Worm (Caenorhabditis elegans) whole organism, L3 larva: Measurements from ENCODE around the gene T28A11.17.

Source experiments
- aly-2 ChIP-seq: fragments of 150-350 bp; optimal IDR thresholded peaks from 2 replicates; lab custom pipeline; 2014; ENCODE audit warnings: missing biosample characterization, missing genetic modification characterization
- ceh-16 ChIP-seq: sonication (generic microtip); optimal IDR thresholded peaks from 2 replicates; lab custom pipeline; 2017; ENCODE audit warnings: missing biosample characterization, missing genetic modification characterization
- ceh-28 ChIP-seq: fragments of 150-350 bp; optimal IDR thresholded peaks from 2 replicates; lab custom pipeline; 2014; ENCODE audit warnings: missing biosample characterization, missing genetic modification reagents, missing genetic modification characterization
- ceh-82 ChIP-seq: fragments of 150-350 bp; optimal IDR thresholded peaks from 2 replicates; lab custom pipeline; 2014; ENCODE audit warnings: missing biosample characterization, missing genetic modification characterization
- ceh-9 ChIP-seq: sonication (generic microtip); optimal IDR thresholded peaks from 2 replicates; lab custom pipeline; 2018; ENCODE audit warnings: missing biosample characterization, missing genetic modification characterization
- daf-12 ChIP-seq: fragments of 150-350 bp; optimal IDR thresholded peaks from 2 replicates; lab custom pipeline; 2014; ENCODE audit warnings: missing biosample characterization, missing genetic modification reagents, missing genetic modification characterization
- elt-2 ChIP-seq: sonication (generic microtip); optimal IDR thresholded peaks from 2 replicates; lab custom pipeline; 2016; ENCODE audit warnings: missing genetic modification reagents, mild to moderate bottlenecking, missing genetic modification characterization, missing compliant biosample characterization
- elt-3 ChIP-seq, 3 experiments: fragments of 150-350 bp in 1 of 3; sonication (generic microtip) in 2 of 3; optimal IDR thresholded peaks; 2 replicates in 2 of 3; 4 replicates in 1 of 3; lab custom pipeline; 2014 to 2017; ENCODE audit warnings: missing biosample characterization in 3 of 3, missing genetic modification characterization in 3 of 3
- eor-1 ChIP-seq, 2 experiments: fragments of 150-350 bp; optimal IDR thresholded peaks; 2 replicates each; lab custom pipeline; 2014 to 2018; ENCODE audit warnings: missing biosample characterization in 2 of 2, missing genetic modification characterization in 2 of 2
- fos-1 ChIP-seq: fragments of 150-350 bp; optimal IDR thresholded peaks from 2 replicates; lab custom pipeline; 2014; ENCODE audit warnings: missing biosample characterization, missing genetic modification characterization
- hmg-11 ChIP-seq: sonication (generic microtip); optimal IDR thresholded peaks from 2 replicates; lab custom pipeline; 2016; ENCODE audit warnings: missing genetic modification characterization, missing compliant biosample characterization
- jun-1 ChIP-seq: fragments of 150-350 bp; optimal IDR thresholded peaks from 2 replicates; lab custom pipeline; 2014; ENCODE audit warnings: missing biosample characterization, missing genetic modification reagents, missing genetic modification characterization
- lin-15B ChIP-seq: fragments of 150-350 bp; optimal IDR thresholded peaks from 2 replicates; lab custom pipeline; 2014; ENCODE audit warnings: missing biosample characterization, missing genetic modification characterization
- lin-39 ChIP-seq: fragments of 150-350 bp; optimal IDR thresholded peaks from 2 replicates; lab custom pipeline; 2018; ENCODE audit warnings: missing biosample characterization, missing genetic modification reagents, missing genetic modification characterization
- lsy-12 ChIP-seq: sonication (generic microtip); optimal IDR thresholded peaks from 2 replicates; lab custom pipeline; 2016; ENCODE audit warnings: mild to moderate bottlenecking, missing genetic modification characterization, missing compliant biosample characterization
- mdl-1 ChIP-seq: fragments of 150-350 bp; optimal IDR thresholded peaks from 2 replicates; lab custom pipeline; 2014; ENCODE audit warnings: missing biosample characterization, missing genetic modification characterization
- mml-1 ChIP-seq: fragments of 150-350 bp; sonication (generic microtip); optimal IDR thresholded peaks from 3 replicates; lab custom pipeline; 2014; ENCODE audit warnings: missing biosample characterization, missing genetic modification characterization
- nhr-11 ChIP-seq: fragments of 150-350 bp; optimal IDR thresholded peaks from 2 replicates; lab custom pipeline; 2014; ENCODE audit warnings: missing biosample characterization, missing genetic modification characterization
- nhr-12 ChIP-seq: fragments of 150-350 bp; optimal IDR thresholded peaks from 2 replicates; lab custom pipeline; 2014; ENCODE audit warnings: missing biosample characterization, missing genetic modification characterization
- nhr-23 ChIP-seq: fragments of 150-350 bp; optimal IDR thresholded peaks from 2 replicates; lab custom pipeline; 2014; ENCODE audit warnings: missing biosample characterization, missing genetic modification reagents, missing genetic modification characterization
- nhr-25 ChIP-seq: sonication (generic microtip); optimal IDR thresholded peaks from 2 replicates; lab custom pipeline; 2017; ENCODE audit warnings: missing biosample characterization, missing genetic modification characterization
- nhr-28 ChIP-seq: fragments of 150-350 bp; optimal IDR thresholded peaks from 2 replicates; lab custom pipeline; 2014; ENCODE audit warnings: missing biosample characterization, missing genetic modification characterization
- nhr-43 ChIP-seq: sonication (generic microtip); optimal IDR thresholded peaks from 2 replicates; lab custom pipeline; 2016; ENCODE audit warnings: mild to moderate bottlenecking, missing genetic modification characterization, missing compliant biosample characterization; ENCODE audit not compliant: poor library complexity, severe bottlenecking
- nhr-67 ChIP-seq: fragments of 150-350 bp; optimal IDR thresholded peaks from 2 replicates; lab custom pipeline; 2014; ENCODE audit warnings: missing biosample characterization, missing genetic modification characterization
- nhr-76 ChIP-seq: fragments of 150-350 bp; sonication (generic microtip); optimal IDR thresholded peaks from 5 replicates; lab custom pipeline; 2014; ENCODE audit warnings: missing biosample characterization, missing genetic modification characterization
- nhr-77 ChIP-seq: fragments of 150-350 bp; optimal IDR thresholded peaks from 2 replicates; lab custom pipeline; 2014; ENCODE audit warnings: missing biosample characterization, missing genetic modification characterization
- pha-4 ChIP-seq: fragments of 150-350 bp; optimal IDR thresholded peaks from 2 replicates; lab custom pipeline; 2014; ENCODE audit warnings: missing biosample characterization, missing genetic modification reagents, missing genetic modification characterization
- pqm-1 ChIP-seq: fragments of 150-350 bp; optimal IDR thresholded peaks from 2 replicates; lab custom pipeline; 2017; ENCODE audit warnings: missing biosample characterization, missing genetic modification characterization, inconsistent platforms
- skn-1 ChIP-seq: fragments of 150-350 bp; optimal IDR thresholded peaks from 2 replicates; lab custom pipeline; 2014; ENCODE audit warnings: missing biosample characterization, missing genetic modification characterization
- snpc-4 ChIP-seq: fragments of 150-350 bp; optimal IDR thresholded peaks from 2 replicates; lab custom pipeline; 2014; ENCODE audit warnings: missing biosample characterization, missing genetic modification characterization
- unc-39 ChIP-seq: sonication (generic microtip); optimal IDR thresholded peaks from 4 replicates; lab custom pipeline; 2017; ENCODE audit warnings: missing biosample characterization, missing genetic modification characterization
- unc-62 ChIP-seq: fragments of 150-350 bp; sonication (generic microtip); optimal IDR thresholded peaks from 4 replicates; lab custom pipeline; 2014; ENCODE audit warnings: missing biosample characterization, missing genetic modification reagents, missing genetic modification characterization
- zag-1 ChIP-seq: fragments of 150-350 bp; optimal IDR thresholded peaks from 2 replicates; lab custom pipeline; 2014; ENCODE audit warnings: missing biosample characterization, missing genetic modification characterization
- ztf-11 ChIP-seq: fragments of 150-350 bp; optimal IDR thresholded peaks from 2 replicates; lab custom pipeline; 2014; ENCODE audit warnings: missing biosample characterization, missing genetic modification characterization

T28A11.17 gene

DNA sequence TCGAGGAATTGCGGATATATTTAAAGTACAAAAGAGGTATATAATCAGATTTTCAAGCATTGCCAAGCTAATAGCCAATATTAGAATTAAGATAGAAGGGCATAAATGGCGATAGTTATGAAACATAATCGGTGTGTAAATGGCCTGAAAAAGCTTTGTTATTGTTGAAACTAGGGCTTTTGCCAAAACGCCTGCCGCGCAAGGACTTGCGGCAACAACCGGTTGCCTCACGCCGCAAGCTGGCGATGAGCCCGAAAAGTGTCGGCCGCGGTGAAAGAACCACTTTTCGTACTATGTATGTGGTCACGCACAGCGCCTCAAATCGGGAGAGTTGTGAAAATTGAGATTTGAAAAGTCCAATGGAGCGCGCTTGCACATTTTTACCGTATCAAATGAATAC, 33.3 kb upstream of the T28A11.17 start:
- TF ChIP-seq mml-1: no peak
- no peak for TF ChIP-seq nhr-12 (tag; lab: Kevin White, UChicago)
- TF ChIP-seq mdl-1 (tag; lab: Kevin White, UChicago): no peak
- no peak for TF ChIP-seq zag-1
- no peak for TF ChIP-seq nhr-25
- no peak for TF ChIP-seq ceh-82
- TF ChIP-seq hmg-11 (tag; lab: Kevin White, UChicago): no peak
- no peak for TF ChIP-seq nhr-11 (tag; lab: Kevin White, UChicago)
- TF ChIP-seq snpc-4 (tag; lab: Kevin White, UChicago): no peak
- no peak for TF ChIP-seq lsy-12
- no peak for TF ChIP-seq lin-39 (tag; lab: Kevin White, UChicago)
- no peak for TF ChIP-seq nhr-76
- TF ChIP-seq, all 47 proteins: peak for 0

DNA sequence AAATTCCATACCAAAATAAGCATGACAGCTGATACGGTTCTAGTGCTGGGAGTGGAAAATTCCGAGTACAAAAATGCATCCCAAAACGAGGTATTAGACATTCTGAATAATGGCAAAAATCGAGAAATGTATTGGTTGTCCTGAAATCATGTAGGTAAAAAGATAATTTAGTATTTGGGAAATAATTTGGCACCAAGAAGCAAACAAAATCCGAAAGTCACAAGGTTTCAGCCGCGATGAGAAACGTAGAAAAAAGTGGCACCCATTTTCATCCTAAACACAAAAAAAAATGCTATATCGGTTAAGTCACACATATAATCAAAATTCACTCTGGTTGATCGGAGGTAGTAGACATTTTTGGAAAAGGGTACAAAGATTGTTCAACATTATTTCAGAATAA, 31.7 kb upstream of the T28A11.17 start, which contains the start of gene srx-122:
Gene srx-122 (minus strand): TSS at position 101 of the 400 bp plus-strand sequence.
- no peak for TF ChIP-seq hmg-11 (tag; lab: Kevin White, UChicago)
- no peak for TF ChIP-seq pha-4

DNA sequence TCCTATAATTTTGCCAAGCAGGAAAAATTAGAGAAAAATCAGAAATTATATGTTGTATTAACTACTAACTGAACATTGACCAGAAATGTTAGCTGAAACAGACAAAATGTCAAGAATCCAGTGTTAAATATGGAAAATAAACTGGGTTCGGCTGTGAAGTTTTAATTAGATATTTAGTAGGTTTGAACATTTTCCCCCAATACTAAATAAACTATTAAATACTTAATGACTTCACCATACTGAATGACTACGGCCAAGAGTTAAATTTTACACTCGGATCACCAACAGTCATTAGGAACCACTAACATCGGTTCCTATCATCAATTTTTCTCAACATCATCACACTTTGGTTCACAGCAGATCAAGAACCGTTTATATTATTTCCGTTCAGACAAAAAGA, 29.3 kb upstream of the T28A11.17 start:
- TF ChIP-seq mdl-1 (tag; lab: Kevin White, UChicago): no peak
- TF ChIP-seq nhr-43 (tag; lab: Kevin White, UChicago): no peak
- TF ChIP-seq aly-2 (tag; lab: Kevin White, UChicago): no peak
- TF ChIP-seq jun-1 (tag; lab: Kevin White, UChicago): no peak
- no peak for TF ChIP-seq skn-1 (tag; lab: Kevin White, UChicago)
- TF ChIP-seq pqm-1 (tag; lab: Kevin White, UChicago): no peak
- no peak for TF ChIP-seq ceh-16
- no peak for TF ChIP-seq lin-15B (tag; lab: Kevin White, UChicago)
- no peak for TF ChIP-seq nhr-12 (tag; lab: Kevin White, UChicago)
- TF ChIP-seq nhr-67 (tag; lab: Kevin White, UChicago): no peak
- no peak for TF ChIP-seq daf-12 (tag; lab: Kevin White, UChicago)
- TF ChIP-seq pha-4: no peak
- TF ChIP-seq ceh-28 (tag; lab: Kevin White, UChicago): no peak
- TF ChIP-seq unc-39 (tag; lab: Kevin White, UChicago): no peak
- no peak for TF ChIP-seq ceh-9
- TF ChIP-seq ztf-11 (tag; lab: Kevin White, UChicago): no peak
- TF ChIP-seq elt-3 (tag; optimal IDR thresholded peaks at IDR 0.05; lab: Kevin White, UChicago): no peak
- TF ChIP-seq mml-1: no peak

DNA sequence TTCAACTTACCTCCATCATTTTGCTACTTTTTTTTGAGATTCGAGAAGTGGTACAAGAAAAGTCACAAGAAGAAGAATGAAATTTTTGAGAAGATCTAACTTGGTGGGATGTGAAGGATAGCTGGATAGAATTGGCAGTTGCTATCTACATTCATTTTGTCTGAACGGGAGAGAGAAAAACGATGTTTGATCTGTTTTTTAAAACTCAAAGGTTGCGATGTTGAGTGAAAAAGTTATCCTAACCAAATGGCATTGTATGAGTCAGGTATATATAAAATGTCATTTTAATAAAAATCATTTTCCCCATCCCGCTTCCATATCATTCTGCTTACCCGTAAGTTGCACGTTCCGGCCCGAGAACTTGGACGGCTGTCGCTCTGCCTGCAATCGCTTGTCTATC, 23.2 kb upstream of the T28A11.17 start, which contains the start of gene F35F10.6:
Gene F35F10.6 (minus strand): TSS at position 101 of the 400 bp plus-strand sequence.
- no peak for TF ChIP-seq nhr-43 (tag; lab: Kevin White, UChicago)
- no peak for TF ChIP-seq ceh-16
- no peak for TF ChIP-seq nhr-67 (tag; lab: Kevin White, UChicago)
- no peak for TF ChIP-seq nhr-12 (tag; lab: Kevin White, UChicago)
- TF ChIP-seq unc-62 (GFP tag; lab: Kevin White, UChicago): no peak

DNA sequence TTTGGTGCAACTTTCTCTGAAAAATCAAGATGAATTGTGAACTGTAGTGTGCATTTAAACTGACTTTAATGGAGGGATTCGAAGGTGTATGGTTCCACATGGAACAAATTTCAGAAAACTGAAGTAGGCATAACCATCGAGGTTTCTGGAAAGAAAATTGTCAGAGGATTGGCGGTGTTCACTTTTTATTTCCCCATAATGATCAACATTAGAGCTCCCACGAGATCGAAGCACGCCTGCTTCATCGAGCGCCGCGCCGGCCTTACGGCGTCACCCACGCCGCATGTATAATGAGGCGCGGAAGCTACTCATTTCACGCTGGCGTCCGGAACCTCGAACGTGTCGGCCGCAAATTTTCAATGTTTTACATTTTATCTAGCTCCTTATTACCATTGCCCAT, 22.0 kb upstream of the T28A11.17 start:
- TF ChIP-seq fos-1 (tag; lab: Kevin White, UChicago) (no peak), pqm-1 (tag; lab: Kevin White, UChicago) (no peak)

DNA sequence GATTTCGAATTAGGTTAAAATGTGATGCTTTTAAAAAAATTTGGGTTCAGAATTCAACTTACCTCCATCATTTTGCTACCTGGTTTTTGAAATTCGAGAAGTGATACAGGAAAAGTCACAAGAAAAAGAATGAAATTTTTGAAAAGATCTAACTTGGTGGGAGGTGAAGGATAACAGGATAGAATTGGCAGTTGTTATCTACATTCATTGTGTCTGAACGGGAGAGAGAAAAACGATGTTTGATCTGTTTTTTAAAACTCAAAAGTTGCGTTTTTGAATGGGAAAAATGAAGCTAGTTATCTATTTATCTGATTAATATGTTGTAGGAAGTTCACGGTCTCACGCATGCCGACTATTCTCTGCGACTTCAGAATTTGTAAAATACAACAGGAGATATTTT, 21.2 kb upstream of the T28A11.17 start, which contains the start of gene F35F10.7:
Gene F35F10.7 (minus strand): TSS at position 101 of the 400 bp plus-strand sequence.
- TF ChIP-seq nhr-76 (no peak), mml-1 (no peak), aly-2 (tag; lab: Kevin White, UChicago) (no peak), unc-39 (tag; lab: Kevin White, UChicago) (no peak), jun-1 (tag; lab: Kevin White, UChicago) (no peak), nhr-11 (tag; lab: Kevin White, UChicago) (no peak), eor-1 (tag; optimal IDR thresholded peaks at IDR 0.05; lab: Kevin White, UChicago) (no peak), snpc-4 (tag; lab: Kevin White, UChicago) (no peak), lsy-12 (no peak), nhr-28 (tag; lab: Kevin White, UChicago) (no peak), nhr-77 (tag; lab: Kevin White, UChicago) (no peak), nhr-23 (tag; lab: Kevin White, UChicago) (no peak), ceh-28 (tag; lab: Kevin White, UChicago) (no peak), pqm-1 (tag; lab: Kevin White, UChicago) (no peak), elt-2 (tag; lab: Kevin White, UChicago) (no peak)
